Fruit fly (Drosophila melanogaster) whole organism, embryonic: ENCODE data around the gene w-cup.

Experiments
- Abd-B ChIP-seq: fragments of 200-800 bp; sonication (Bioruptor generic); optimal IDR thresholded peaks from 2 replicates; lab custom pipeline; 2018; ENCODE audit warnings: missing biosample characterization, mild to moderate bottlenecking, missing genetic modification characterization, moderate library complexity
- B-H2 ChIP-seq: fragments of 200-800 bp; sonication (Bioruptor generic); optimal IDR thresholded peaks from 2 replicates; lab custom pipeline; 2018; ENCODE audit warnings: missing biosample characterization, mild to moderate bottlenecking, missing genetic modification characterization
- C15 ChIP-seq: fragments of 200-800 bp; sonication (Bioruptor generic); IDR thresholded peaks from 3 replicates; pipeline ENCODE4 v1.3.6; 2022; ENCODE audit warnings: missing biosample characterization, missing genetic modification characterization
- CG10147 ChIP-seq: fragments of 200-800 bp; sonication (Bioruptor generic); optimal IDR thresholded peaks from 2 replicates; lab custom pipeline; 2019; ENCODE audit warnings: missing biosample characterization, mild to moderate bottlenecking, missing genetic modification characterization, moderate library complexity
- CG10959 ChIP-seq: fragments of 200-800 bp; sonication (Bioruptor generic); IDR thresholded peaks from 2 replicates; pipeline ENCODE4 v1.3.6; 2022; ENCODE audit warnings: missing biosample characterization, missing genetic modification characterization
- CG11093 ChIP-seq: fragments of 200-800 bp; sonication (Bioruptor generic); IDR thresholded peaks from 3 replicates; pipeline ENCODE4 v1.3.6; 2022; ENCODE audit warnings: missing biosample characterization, missing genetic modification characterization
- CG11560 ChIP-seq: fragments of 200-800 bp; sonication (Bioruptor generic); IDR thresholded peaks from 3 replicates; pipeline ENCODE4 v1.3.6; 2022; ENCODE audit warnings: missing biosample characterization, missing genetic modification characterization
- CG12299 ChIP-seq: fragments of 200-800 bp; sonication (Bioruptor generic); optimal IDR thresholded peaks from 2 replicates; lab custom pipeline; 2018; ENCODE audit warnings: missing biosample characterization, mild to moderate bottlenecking, missing genetic modification characterization
- CG12744 ChIP-seq: fragments of 200-800 bp; sonication (Bioruptor generic); optimal IDR thresholded peaks from 2 replicates; lab custom pipeline; 2016; ENCODE audit warnings: missing biosample characterization, missing genetic modification characterization
- CG14965 ChIP-seq: fragments of 200-800 bp; sonication (Bioruptor generic); optimal IDR thresholded peaks from 2 replicates; lab custom pipeline; 2016; ENCODE audit warnings: missing biosample characterization, missing genetic modification characterization, borderline replicate concordance
- CG2120 ChIP-seq: fragments of 200-800 bp; sonication (Bioruptor generic); optimal IDR thresholded peaks from 3 replicates; lab custom pipeline; 2016; ENCODE audit warnings: missing biosample characterization, missing genetic modification characterization
- CG32532 ChIP-seq: fragments of 200-800 bp; sonication (Bioruptor generic); IDR thresholded peaks from 2 replicates; pipeline ENCODE4 v1.3.6; 2022; ENCODE audit warnings: missing biosample characterization, missing genetic modification characterization
- CG32772 ChIP-seq: fragments of 200-800 bp; sonication (Bioruptor generic); IDR thresholded peaks from 2 replicates; pipeline ENCODE4 v1.3.6; 2022; ENCODE audit warnings: missing biosample characterization, missing genetic modification characterization
- CG3995 ChIP-seq: fragments of 200-800 bp; sonication (Bioruptor generic); optimal IDR thresholded peaks from 3 replicates; lab custom pipeline; 2016; ENCODE audit warnings: missing biosample characterization, missing genetic modification characterization
- CG4404 ChIP-seq: fragments of 200-800 bp; sonication (Bioruptor generic); IDR thresholded peaks from 2 replicates; pipeline ENCODE4 v1.3.6; 2022; ENCODE audit warnings: missing biosample characterization, missing genetic modification characterization
- CG6175 ChIP-seq: fragments of 200-800 bp; sonication (Bioruptor generic); IDR thresholded peaks from 3 replicates; pipeline ENCODE4 v1.3.6; 2022; ENCODE audit warnings: missing biosample characterization, missing genetic modification characterization
- CG7357 ChIP-seq: fragments of 200-800 bp; sonication (Bioruptor generic); IDR thresholded peaks from 3 replicates; pipeline ENCODE4 v1.3.6; 2022; ENCODE audit warnings: missing biosample characterization, missing genetic modification characterization
- CG7556 ChIP-seq: fragments of 200-800 bp; sonication (Bioruptor generic); optimal IDR thresholded peaks from 2 replicates; lab custom pipeline; 2017; ENCODE audit warnings: missing biosample characterization, mild to moderate bottlenecking, missing genetic modification characterization
- CG8089 ChIP-seq: fragments of 200-800 bp; sonication (Bioruptor generic); optimal IDR thresholded peaks from 3 replicates; lab custom pipeline; 2016; ENCODE audit warnings: missing biosample characterization, missing genetic modification characterization
- CG8290 ChIP-seq, 3 experiments: fragments of 200-800 bp; sonication (Bioruptor generic); optimal IDR thresholded peaks; 2 replicates each; lab custom pipeline; 2016 to 2019; ENCODE audit warnings: missing biosample characterization in 3 of 3, missing genetic modification characterization in 3 of 3, mild to moderate bottlenecking in 2 of 3, moderate library complexity in 1 of 3
- CTCF ChIP-seq: fragments of 200-800 bp; sonication (Bioruptor generic); optimal IDR thresholded peaks from 2 replicates; lab custom pipeline; 2017; ENCODE audit warnings: missing biosample characterization, mild to moderate bottlenecking, missing genetic modification characterization, moderate library complexity
- Doc3 ChIP-seq: fragments of 200-800 bp; sonication (Bioruptor generic); IDR thresholded peaks from 3 replicates; pipeline ENCODE4 v1.3.6; 2022; ENCODE audit warnings: missing biosample characterization, missing genetic modification characterization; ENCODE audit not compliant: partially characterized antibody
- E2f1 ChIP-seq: fragments of 200-800 bp; sonication (Bioruptor generic); IDR thresholded peaks from 2 replicates; pipeline ENCODE4 v1.3.6; 2022; ENCODE audit warnings: missing biosample characterization, missing genetic modification characterization
- H15 ChIP-seq: fragments of 200-800 bp; sonication (Bioruptor generic); IDR thresholded peaks from 3 replicates; pipeline ENCODE4 v1.3.6; 2022; ENCODE audit warnings: missing biosample characterization, missing genetic modification characterization
- H2.0 ChIP-seq: fragments of 200-800 bp; sonication (Bioruptor generic); IDR thresholded peaks from 2 replicates; pipeline ENCODE4 v1.3.6; 2022; ENCODE audit warnings: missing biosample characterization, missing genetic modification characterization
- Hmx ChIP-seq: fragments of 200-800 bp; sonication (Bioruptor generic); optimal IDR thresholded peaks from 2 replicates; lab custom pipeline; 2016; ENCODE audit warnings: missing biosample characterization, missing genetic modification characterization
- Jarid2 ChIP-seq: fragments of 200-800 bp; sonication (Bioruptor generic); optimal IDR thresholded peaks from 3 replicates; lab custom pipeline; 2017; ENCODE audit warnings: mild to moderate bottlenecking, missing biosample characterization, missing genetic modification reagents, missing genetic modification characterization
- Kr ChIP-seq: fragments of 200-800 bp; sonication (Bioruptor generic); optimal IDR thresholded peaks from 2 replicates; lab custom pipeline; 2017; ENCODE audit warnings: missing biosample characterization, mild to moderate bottlenecking, missing genetic modification characterization
- NC2α ChIP-seq: fragments of 200-800 bp; sonication (Bioruptor generic); optimal IDR thresholded peaks from 2 replicates; lab custom pipeline; 2016; ENCODE audit warnings: missing biosample characterization, missing genetic modification characterization
- PHDP ChIP-seq: fragments of 200-800 bp; sonication (Bioruptor generic); optimal IDR thresholded peaks from 3 replicates; lab custom pipeline; 2018; ENCODE audit warnings: missing biosample characterization, mild to moderate bottlenecking, missing genetic modification characterization, moderate library complexity
- Sin3A ChIP-seq: fragments of >200 bp; optimal IDR thresholded peaks from 2 replicates; lab custom pipeline; 2018
- Xbp1 ChIP-seq: fragments of 200-800 bp; sonication (Bioruptor generic); optimal IDR thresholded peaks from 3 replicates; lab custom pipeline; 2016; ENCODE audit warnings: missing biosample characterization, mild to moderate bottlenecking, missing genetic modification characterization
- ac ChIP-seq: fragments of 200-800 bp; sonication (Bioruptor generic); optimal IDR thresholded peaks from 3 replicates; lab custom pipeline; 2017; ENCODE audit warnings: missing biosample characterization, mild to moderate bottlenecking, missing genetic modification characterization
- ase ChIP-seq: fragments of 200-800 bp; sonication (Bioruptor generic); IDR thresholded peaks from 3 replicates; pipeline ENCODE4 v1.3.6; 2022; ENCODE audit warnings: missing biosample characterization, missing genetic modification characterization
- crp ChIP-seq, 2 experiments: fragments of 200-800 bp; sonication (Bioruptor generic); optimal IDR thresholded peaks; 2 replicates in 1 of 2; 3 replicates in 1 of 2; lab custom pipeline; 2017; ENCODE audit warnings: missing biosample characterization in 2 of 2, missing genetic modification characterization in 2 of 2, mild to moderate bottlenecking in 1 of 2, moderate library complexity in 1 of 2
- dpn ChIP-seq, 2 experiments: fragments of 200-800 bp; sonication (Bioruptor generic); optimal IDR thresholded peaks; 3 replicates each; lab custom pipeline; 2016; ENCODE audit warnings: missing biosample characterization in 2 of 2, missing genetic modification characterization in 2 of 2
- ewg ChIP-seq: fragments of 200-800 bp; sonication (Bioruptor generic); optimal IDR thresholded peaks from 3 replicates; lab custom pipeline; 2017; ENCODE audit warnings: mild to moderate bottlenecking, missing biosample characterization, missing genetic modification reagents, missing genetic modification characterization
- gfzf ChIP-seq: fragments of 200-800 bp; sonication (Bioruptor generic); optimal IDR thresholded peaks from 2 replicates; lab custom pipeline; 2016; ENCODE audit warnings: missing biosample characterization, mild to moderate bottlenecking, missing genetic modification characterization, moderate library complexity
- hb ChIP-seq: fragments of 200-800 bp; sonication (Bioruptor generic); IDR thresholded peaks from 3 replicates; pipeline ENCODE4 v1.3.6; 2022; ENCODE audit warnings: missing biosample characterization, missing genetic modification characterization; ENCODE audit not compliant: partially characterized antibody
- knrl ChIP-seq: fragments of 200-800 bp; sonication (Bioruptor generic); IDR thresholded peaks from 3 replicates; pipeline ENCODE4 v1.3.6; 2022; ENCODE audit warnings: missing biosample characterization, missing genetic modification characterization; ENCODE audit not compliant: partially characterized antibody
- lab ChIP-seq: fragments of 200-800 bp; sonication (Bioruptor generic); optimal IDR thresholded peaks from 3 replicates; lab custom pipeline; 2017; ENCODE audit warnings: missing biosample characterization, missing genetic modification characterization, mild to moderate bottlenecking, moderate library complexity, missing genetic modification reagents
- mam ChIP-seq: fragments of 200-800 bp; sonication (Bioruptor generic); optimal IDR thresholded peaks from 3 replicates; lab custom pipeline; 2016; ENCODE audit warnings: missing biosample characterization, missing genetic modification characterization
- p53 ChIP-seq: fragments of 200-800 bp; sonication (Bioruptor generic); optimal IDR thresholded peaks from 2 replicates; lab custom pipeline; 2016; ENCODE audit warnings: missing biosample characterization, missing genetic modification characterization
- pan ChIP-seq, 4 experiments: fragments of >200 bp in 3 of 4; fragments of 200-800 bp in 1 of 4; sonication (Bioruptor generic) in 1 of 4; optimal IDR thresholded peaks in 3 of 4; IDR thresholded peaks in 1 of 4; 2 replicates each; pipeline versions ENCODE4 v1.3.6 to Lab custom; 2017 to 2022; ENCODE audit warnings: missing biosample characterization in 2 of 4, missing genetic modification characterization in 2 of 4, mixed read lengths in 1 of 4
- pum ChIP-seq: fragments of 200-800 bp; sonication (Bioruptor generic); optimal IDR thresholded peaks from 2 replicates; lab custom pipeline; 2016; ENCODE audit warnings: missing biosample characterization, missing genetic modification characterization
- repo ChIP-seq: fragments of 200-800 bp; sonication (Bioruptor generic); optimal IDR thresholded peaks from 2 replicates; lab custom pipeline; 2016; ENCODE audit warnings: missing biosample characterization, missing genetic modification characterization
- sna ChIP-seq: fragments of 200-800 bp; sonication (Bioruptor generic); IDR thresholded peaks from 2 replicates; pipeline ENCODE4 v1.3.6; 2022; ENCODE audit warnings: missing biosample characterization, missing genetic modification characterization; ENCODE audit not compliant: partially characterized antibody
- tap ChIP-seq: fragments of 200-800 bp; optimal IDR thresholded peaks from 3 replicates; lab custom pipeline; 2019; ENCODE audit warnings: missing biosample characterization, mild to moderate bottlenecking, missing genetic modification characterization, moderate library complexity
- zf30C ChIP-seq: fragments of 200-800 bp; sonication (Bioruptor generic); optimal IDR thresholded peaks from 3 replicates; lab custom pipeline; 2018; ENCODE audit warnings: missing biosample characterization, mild to moderate bottlenecking, missing genetic modification characterization

The w-cup gene

DNA sequence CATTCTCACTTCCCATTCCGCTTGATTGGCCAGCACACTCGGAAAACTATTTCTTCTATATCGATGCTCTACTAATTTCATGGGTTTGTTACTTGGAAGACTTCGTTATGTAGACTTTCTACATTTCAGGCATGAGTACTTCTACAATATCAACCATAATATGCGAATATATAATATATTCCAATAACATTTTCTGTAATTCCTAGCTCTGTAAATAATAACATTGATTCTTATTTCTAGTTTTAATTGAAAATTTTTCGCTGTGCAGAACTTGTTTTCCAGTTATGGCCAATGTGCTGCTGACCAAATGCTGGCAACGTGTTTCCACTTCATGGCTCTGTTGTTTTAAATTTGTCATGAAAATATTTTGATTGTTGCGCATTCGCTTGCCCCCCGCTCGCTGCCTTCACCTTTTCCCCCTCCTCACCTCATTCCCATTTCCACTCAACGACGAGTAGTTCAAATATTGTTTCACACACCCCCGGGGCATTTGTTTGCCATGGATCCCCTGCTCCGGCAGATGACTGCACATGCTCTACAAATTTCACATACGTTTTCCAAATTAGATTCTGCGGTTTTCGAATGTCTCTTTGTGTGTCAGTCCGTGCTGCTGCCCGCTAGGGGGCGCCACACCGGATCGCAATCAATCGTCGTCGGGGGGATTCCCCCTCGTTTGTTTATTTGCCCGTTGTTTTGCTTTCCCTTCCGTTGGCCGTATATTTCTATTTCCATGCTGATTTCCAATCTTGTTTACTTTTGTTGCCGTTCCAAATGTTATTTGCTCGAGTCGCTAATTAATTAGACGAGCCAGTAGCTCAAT is 37.3 kb upstream of the w-cup start (continued):
- TF ChIP-seq H15 (GFP tag; lab: Robert Waterston, UW) (peak; percentile 54; the same call in 1 of the 3 replicates), zf30C (GFP tag; lab: Kevin White, UChicago) (no peak), CG7357 (GFP tag; lab: Robert Waterston, UW) (no peak), CG6175 (GFP tag; lab: Robert Waterston, UW) (no peak), C15 (GFP tag; lab: Robert Waterston, UW) (no peak), ase (GFP tag; lab: Robert Waterston, UW) (no peak), CG32532 (0 out of 2 replicates have a peak, but pooled peaks have one; percentile 18), CG12744 (GFP tag; lab: Kevin White, UChicago) (no peak), lab (GFP tag; lab: Kevin White, UChicago) (no peak), Xbp1 (GFP tag; lab: Kevin White, UChicago) (no peak), knrl (GFP tag; lab: Robert Waterston, UW) (no peak), Hmx (no peak), gfzf (GFP tag; lab: Kevin White, UChicago) (no peak), CG3995 (GFP tag; lab: Kevin White, UChicago) (no peak), p53 (GFP tag; lab: Kevin White, UChicago) (no peak), pan (optimal IDR thresholded peaks at IDR 0.05; lab: Kevin White, UChicago) (no peak), pan (GFP tag; optimal IDR thresholded peaks at IDR 0.05 in 1 of 2, IDR thresholded peaks at IDR 0.05 in 1 of 2) (no peak), Jarid2 (GFP tag; lab: Kevin White, UChicago) (no peak), Kr (GFP tag; lab: Kevin White, UChicago) (no peak), CG10959 (GFP tag; lab: Robert Waterston, UW) (no peak), ac (GFP tag; lab: Kevin White, UChicago) (no peak), CG11093 (GFP tag; lab: Robert Waterston, UW) (no peak), ewg (GFP tag; lab: Kevin White, UChicago) (no peak), dpn (GFP tag; optimal IDR thresholded peaks at IDR 0.05; lab: Kevin White, UChicago) (no peak), CG2120 (GFP tag; lab: Kevin White, UChicago) (no peak), E2f1 (GFP tag; lab: Robert Waterston, UW) (peak; percentile 40; the same call in 1 of the 2 replicates), CTCF (GFP tag; lab: Kevin White, UChicago) (peak; percentile 90), CG8290 (GFP tag; optimal IDR thresholded peaks at IDR 0.05; lab: Kevin White, UChicago) (no peak), CG8290 (tag; optimal IDR thresholded peaks at IDR 0.05; lab: Kevin White, UChicago) (no peak), CG7556 (GFP tag; lab: Kevin White, UChicago) (no peak), crp (GFP tag; optimal IDR thresholded peaks at IDR 0.05; lab: Kevin White, UChicago) (no peak), PHDP (tag; lab: Kevin White, UChicago) (no peak), NC2α (GFP tag; lab: Kevin White, UChicago) (no peak), Doc3 (GFP tag; lab: Robert Waterston, UW) (no peak), sna (GFP tag; lab: Robert Waterston, UW) (no peak), CG32772 (GFP tag; lab: Robert Waterston, UW) (no peak), Sin3A (lab: Kevin White, UChicago) (no peak), CG10147 (GFP tag; lab: Kevin White, UChicago) (no peak), repo (no peak), CG14965 (GFP tag; lab: Kevin White, UChicago) (peak; percentile 96), CG12299 (tag; lab: Kevin White, UChicago) (no peak), CG11560 (tag; lab: Robert Waterston, UW) (no peak), CG4404 (no peak), B-H2 (no peak), CG8089 (no peak), tap (no peak), pum (GFP tag; lab: Kevin White, UChicago) (no peak), Abd-B (GFP tag; lab: Kevin White, UChicago) (no peak), hb (0 out of 3 replicates have a peak, but pooled peaks have one; percentile 11), mam (no peak), H2.0 (no peak)
